Worm (Caenorhabditis elegans): ENCODE results near the gene pde-12.

DNA sequence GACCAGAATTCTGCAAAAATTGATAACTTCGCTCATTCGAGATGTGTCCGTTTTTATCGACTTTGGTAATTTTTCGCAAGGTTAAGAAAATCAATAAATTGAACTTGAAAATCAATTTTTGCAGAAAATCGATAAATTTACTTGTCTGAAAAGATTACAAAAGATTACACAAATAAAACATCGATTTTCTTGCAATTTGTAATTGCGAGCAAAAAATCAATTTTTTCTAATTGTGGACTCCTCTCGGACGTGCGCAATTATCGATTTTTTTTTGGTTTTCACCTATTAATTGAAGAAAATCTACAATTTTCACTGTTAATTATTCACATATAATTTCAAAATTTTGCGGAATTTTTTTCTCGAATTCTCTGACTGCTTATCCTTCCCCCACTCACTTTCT lies 53.6 kb downstream of the pde-12 start:
- TF ChIP-seq ama-1 (optimal IDR thresholded peaks at IDR 0.05) (no peak), tbx-11 (GFP tag; IDR thresholded peaks at IDR 0.05) (no peak), ceh-36 (tag; optimal IDR thresholded peaks at IDR 0.05) (no peak), ets-7 (tag; optimal IDR thresholded peaks at IDR 0.05) (no peak), pes-1 (GFP tag; IDR thresholded peaks at IDR 0.05) (no peak), B0310.2 (tag; optimal IDR thresholded peaks at IDR 0.05) (no peak), tbx-37 (GFP tag; conservative IDR thresholded peaks at IDR 0.05) (no peak), hnd-1 (tag; optimal IDR thresholded peaks at IDR 0.05) (no peak), flt-1 (GFP tag; IDR thresholded peaks at IDR 0.05) (no peak)

Data from whole organism, early embryonic.